Worm (Caenorhabditis elegans) whole organism, L3 larva: Measurements from ENCODE around the gene F44B9.5.

Experiments used
- jun-1 ChIP-seq: fragments of 150-350 bp; optimal IDR thresholded peaks from 2 replicates; lab custom pipeline; 2014; ENCODE audit warnings: missing biosample characterization, missing genetic modification reagents, missing genetic modification characterization
- nhr-237 ChIP-seq: fragments of 150-350 bp; optimal IDR thresholded peaks from 2 replicates; lab custom pipeline; 2014; ENCODE audit warnings: missing biosample characterization, missing genetic modification characterization

DNA sequence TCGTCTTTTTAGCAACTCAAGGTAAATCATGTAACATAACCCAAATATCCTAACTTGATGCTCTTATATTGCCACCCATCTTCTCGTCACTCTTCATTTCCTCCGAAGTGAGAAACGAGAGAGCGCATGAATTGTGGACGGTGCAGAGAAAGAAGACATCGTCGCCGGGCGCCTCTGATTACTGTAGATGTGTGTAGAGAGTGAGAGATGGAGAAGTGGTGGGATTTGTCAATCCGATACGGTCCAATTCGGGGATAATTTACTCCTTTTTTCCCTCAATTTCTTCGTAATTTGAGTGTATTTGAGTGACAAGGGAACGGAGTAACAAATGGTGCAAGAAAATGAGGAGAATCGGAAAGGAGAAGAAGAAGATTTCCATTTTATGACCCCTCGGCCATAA is 44.8 kb upstream of the F44B9.5 start:
- TF ChIP-seq jun-1 (tag; lab: Kevin White, UChicago) (no peak), nhr-237 (tag; lab: Kevin White, UChicago) (no peak)
